Fruit fly (Drosophila melanogaster) whole organism: Measurements from ENCODE around the gene ND-42.

Experiments used
- CG8478 ChIP-seq: fragments of >200 bp; optimal IDR thresholded peaks from 2 replicates; lab custom pipeline; 2018; ENCODE audit warnings: inconsistent platforms
- EcR ChIP-seq, 2 experiments: fragments of >200 bp; optimal IDR thresholded peaks; 2 replicates each; lab custom pipeline; 2017; ENCODE audit warnings: missing biosample characterization in 2 of 2, missing genetic modification characterization in 2 of 2, missing genetic modification reagents in 2 of 2
- pan ChIP-seq: fragments of >200 bp; optimal IDR thresholded peaks from 2 replicates; lab custom pipeline; 2017
- psq ChIP-seq: fragments of >200 bp; optimal IDR thresholded peaks from 2 replicates; lab custom pipeline; 2017
- usp ChIP-seq: fragments of >200 bp; optimal IDR thresholded peaks from 2 replicates; lab custom pipeline; 2017; ENCODE audit warnings: missing biosample characterization, missing genetic modification characterization, mixed read lengths

DNA sequence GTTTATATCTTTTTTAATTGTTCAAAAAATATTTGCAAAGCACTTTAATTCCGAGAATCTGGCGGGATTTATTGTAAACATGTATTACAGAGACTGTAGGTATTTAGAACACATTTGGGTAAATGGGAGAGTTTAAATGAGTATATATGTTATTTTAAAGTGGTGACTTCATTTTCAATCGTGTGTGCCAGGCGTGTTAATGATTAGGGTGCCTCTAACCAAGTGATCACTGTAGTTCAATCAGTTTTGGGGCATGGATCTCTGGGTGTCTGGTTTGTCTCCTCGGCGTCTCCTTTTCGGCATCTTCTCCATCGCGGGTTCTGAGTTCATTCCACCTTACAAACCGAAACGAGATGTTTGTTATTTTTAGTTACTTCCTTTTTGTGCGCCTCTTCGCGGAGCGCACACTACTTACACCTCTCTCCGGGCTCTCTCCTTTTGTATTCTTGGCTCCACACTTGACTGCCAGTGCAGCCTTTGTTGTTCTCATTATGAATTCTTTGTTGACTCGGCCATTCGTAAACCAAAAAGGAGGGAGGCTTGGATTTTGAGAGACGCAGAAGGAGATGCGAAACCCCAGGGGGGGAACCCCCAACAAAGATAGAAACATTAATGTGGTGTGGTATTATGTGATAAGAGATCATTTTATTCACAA lies 16.4 kb downstream of the ND-42 start:
- TF ChIP-seq EcR (GFP tag; optimal IDR thresholded peaks at IDR 0.05; lab: Kevin White, UChicago) (peak; percentile 8 to 74), pan (no peak), CG8478 (lab: Kevin White, UChicago) (no peak), psq (lab: Kevin White, UChicago) (no peak), usp (GFP tag; lab: Kevin White, UChicago) (no peak)
